Fruit fly (Drosophila melanogaster) whole organism, prepupa: ENCODE measurements around the gene Cyp316a1.

Experiments
- CG10631 ChIP-seq: fragments of 200-800 bp; sonication (Bioruptor generic); optimal IDR thresholded peaks from 2 replicates; lab custom pipeline; 2016; ENCODE audit warnings: missing biosample characterization, missing genetic modification characterization
- CG10669 ChIP-seq: fragments of 200-800 bp; sonication (Bioruptor generic); optimal IDR thresholded peaks from 3 replicates; lab custom pipeline; 2018; ENCODE audit warnings: missing biosample characterization, mild to moderate bottlenecking, missing genetic modification characterization, moderate library complexity
- CG11762 ChIP-seq: fragments of 200-800 bp; sonication (Bioruptor generic); optimal IDR thresholded peaks from 3 replicates; lab custom pipeline; 2016; ENCODE audit warnings: missing biosample characterization, missing genetic modification characterization; ENCODE audit not compliant: insufficient read depth
- CG11902 ChIP-seq: fragments of 200-800 bp; sonication (Bioruptor generic); optimal IDR thresholded peaks from 3 replicates; lab custom pipeline; 2016; ENCODE audit warnings: missing biosample characterization, missing genetic modification characterization
- CG15336 ChIP-seq: fragments of 200-800 bp; sonication (Bioruptor generic); IDR thresholded peaks from 2 replicates; pipeline ENCODE4 v1.3.6; 2022; ENCODE audit warnings: missing biosample characterization, missing genetic modification characterization
- CG16779 ChIP-seq: fragments of 200-800 bp; sonication (Bioruptor generic); optimal IDR thresholded peaks from 3 replicates; lab custom pipeline; 2017; ENCODE audit warnings: missing biosample characterization, mild to moderate bottlenecking, missing genetic modification characterization
- CG3032 ChIP-seq: fragments of 200-800 bp; optimal IDR thresholded peaks from 2 replicates; lab custom pipeline; 2019; ENCODE audit warnings: missing biosample characterization, mild to moderate bottlenecking, missing genetic modification characterization, moderate library complexity
- CG31627 ChIP-seq: fragments of 200-800 bp; sonication (Bioruptor generic); optimal IDR thresholded peaks from 3 replicates; lab custom pipeline; 2016; ENCODE audit warnings: missing biosample characterization, missing genetic modification characterization
- CG4318 ChIP-seq: fragments of 200-800 bp; sonication (Bioruptor generic); optimal IDR thresholded peaks from 3 replicates; lab custom pipeline; 2017; ENCODE audit warnings: missing biosample characterization, mild to moderate bottlenecking, missing genetic modification characterization
- CG6276 ChIP-seq: fragments of 200-800 bp; sonication (Bioruptor generic); optimal IDR thresholded peaks from 2 replicates; lab custom pipeline; 2017; ENCODE audit warnings: missing biosample characterization, mild to moderate bottlenecking, missing genetic modification characterization
- CG6808 ChIP-seq: fragments of 200-800 bp; sonication (Bioruptor generic); optimal IDR thresholded peaks from 3 replicates; lab custom pipeline; 2017; ENCODE audit warnings: missing biosample characterization, missing genetic modification characterization, mild to moderate bottlenecking, moderate library complexity, missing genetic modification reagents
- CG6854 ChIP-seq: fragments of 200-800 bp; sonication (Bioruptor generic); optimal IDR thresholded peaks from 2 replicates; lab custom pipeline; 2017; ENCODE audit warnings: missing biosample characterization, mild to moderate bottlenecking, missing genetic modification characterization
- CG7368 ChIP-seq: fragments of 200-800 bp; sonication (Bioruptor generic); optimal IDR thresholded peaks from 3 replicates; lab custom pipeline; 2016; ENCODE audit warnings: missing biosample characterization, missing genetic modification characterization
- CG8119 ChIP-seq: fragments of 200-800 bp; sonication (Bioruptor generic); IDR thresholded peaks from 3 replicates; pipeline ENCODE4 v1.3.6; 2022; ENCODE audit warnings: missing biosample characterization, missing genetic modification characterization
- CG9139 ChIP-seq: fragments of 200-800 bp; sonication (Bioruptor generic); optimal IDR thresholded peaks from 3 replicates; lab custom pipeline; 2017; ENCODE audit warnings: missing biosample characterization, mild to moderate bottlenecking, missing genetic modification characterization
- Eip75B ChIP-seq: fragments of 200-800 bp; sonication (Bioruptor generic); optimal IDR thresholded peaks from 3 replicates; lab custom pipeline; 2016; ENCODE audit warnings: missing biosample characterization, missing genetic modification characterization
- Eip78C ChIP-seq: fragments of 200-800 bp; sonication (Bioruptor generic); peaks from one replicate; lab custom pipeline; 2016; ENCODE audit warnings: missing biosample characterization, missing genetic modification characterization
- Ets21C ChIP-seq: fragments of 200-800 bp; sonication (Bioruptor generic); optimal IDR thresholded peaks from 3 replicates; lab custom pipeline; 2016; ENCODE audit warnings: missing biosample characterization, missing genetic modification characterization
- Ets96B ChIP-seq: fragments of 200-800 bp; optimal IDR thresholded peaks from 2 replicates; lab custom pipeline; 2019; ENCODE audit warnings: missing biosample characterization, mild to moderate bottlenecking, missing genetic modification characterization, moderate library complexity
- Hr38 ChIP-seq: sonication (Bioruptor generic); optimal IDR thresholded peaks from 2 replicates; lab custom pipeline; 2016; ENCODE audit warnings: missing biosample characterization, missing genetic modification characterization
- Lpt ChIP-seq: fragments of 200-800 bp; sonication (Bioruptor generic); optimal IDR thresholded peaks from 3 replicates; lab custom pipeline; 2016; ENCODE audit warnings: missing biosample characterization, missing genetic modification characterization
- Met ChIP-seq: fragments of 200-800 bp; sonication (Bioruptor generic); optimal IDR thresholded peaks from 3 replicates; lab custom pipeline; 2016; ENCODE audit warnings: missing biosample characterization, missing genetic modification characterization
- OdsH ChIP-seq: fragments of 200-800 bp; sonication (Bioruptor generic); optimal IDR thresholded peaks from 3 replicates; lab custom pipeline; 2016; ENCODE audit warnings: missing biosample characterization, missing genetic modification characterization
- Smox ChIP-seq: fragments of 200-800 bp; sonication (Bioruptor generic); optimal IDR thresholded peaks from 3 replicates; lab custom pipeline; 2016; ENCODE audit warnings: missing biosample characterization, missing genetic modification characterization
- Sox14 ChIP-seq: fragments of 200-800 bp; sonication (Bioruptor generic); optimal IDR thresholded peaks from 3 replicates; lab custom pipeline; 2016; ENCODE audit warnings: missing biosample characterization, missing genetic modification characterization
- Sox15 ChIP-seq: fragments of 200-800 bp; sonication (Bioruptor generic); optimal IDR thresholded peaks from 3 replicates; lab custom pipeline; 2016; ENCODE audit warnings: missing biosample characterization, missing genetic modification characterization
- achi ChIP-seq: fragments of 200-800 bp; sonication (Bioruptor generic); optimal IDR thresholded peaks from 3 replicates; lab custom pipeline; 2016; ENCODE audit warnings: missing biosample characterization, missing genetic modification characterization
- cyc ChIP-seq: fragments of 200-800 bp; sonication (Bioruptor generic); optimal IDR thresholded peaks from 3 replicates; lab custom pipeline; 2016; ENCODE audit warnings: missing biosample characterization, missing genetic modification characterization
- dac ChIP-seq: fragments of 200-800 bp; sonication (Bioruptor generic); optimal IDR thresholded peaks from 2 replicates; lab custom pipeline; 2017; ENCODE audit warnings: missing biosample characterization, mild to moderate bottlenecking, missing genetic modification characterization
- dsx ChIP-seq: fragments of 200-800 bp; optimal IDR thresholded peaks from 3 replicates; lab custom pipeline; 2019; ENCODE audit warnings: missing biosample characterization, mild to moderate bottlenecking, missing genetic modification characterization, moderate library complexity; ENCODE audit not compliant: poor library complexity, severe bottlenecking
- esn ChIP-seq: fragments of 200-800 bp; sonication (Bioruptor generic); optimal IDR thresholded peaks from 2 replicates; lab custom pipeline; 2016; ENCODE audit warnings: missing biosample characterization, mild to moderate bottlenecking, missing genetic modification characterization, moderate library complexity
- fd59A ChIP-seq: fragments of 200-800 bp; sonication (Bioruptor generic); optimal IDR thresholded peaks from 2 replicates; lab custom pipeline; 2017; ENCODE audit warnings: missing biosample characterization, mild to moderate bottlenecking, missing genetic modification characterization, missing genetic modification reagents
- fd85E ChIP-seq: fragments of 200-800 bp; sonication (Bioruptor generic); optimal IDR thresholded peaks from 3 replicates; lab custom pipeline; 2016; ENCODE audit warnings: missing biosample characterization, missing genetic modification characterization
- fkh ChIP-seq: fragments of 200-800 bp; sonication (Bioruptor generic); optimal IDR thresholded peaks from 3 replicates; lab custom pipeline; 2017; ENCODE audit warnings: missing biosample characterization, mild to moderate bottlenecking, missing genetic modification characterization, moderate library complexity
- lz ChIP-seq: fragments of 200-800 bp; sonication (Bioruptor generic); optimal IDR thresholded peaks from 3 replicates; lab custom pipeline; 2016; ENCODE audit warnings: missing biosample characterization, missing genetic modification characterization
- spab ChIP-seq: fragments of 200-800 bp; sonication (Bioruptor generic); optimal IDR thresholded peaks from 2 replicates; lab custom pipeline; 2017; ENCODE audit warnings: missing biosample characterization, mild to moderate bottlenecking, missing genetic modification characterization, missing genetic modification reagents
- ss ChIP-seq, 2 experiments: fragments of 200-800 bp; sonication (Bioruptor generic); optimal IDR thresholded peaks; 2 replicates in 1 of 2; 3 replicates in 1 of 2; lab custom pipeline; 2017 to 2018; ENCODE audit warnings: mild to moderate bottlenecking in 2 of 2, missing biosample characterization in 2 of 2, missing genetic modification characterization in 2 of 2, moderate library complexity in 1 of 2
- svp ChIP-seq: fragments of 200-800 bp; sonication (Bioruptor generic); peaks from one replicate; lab custom pipeline; 2016; ENCODE audit warnings: missing biosample characterization, missing genetic modification characterization
- topi ChIP-seq: fragments of 200-800 bp; sonication (Bioruptor generic); optimal IDR thresholded peaks from 3 replicates; lab custom pipeline; 2016; ENCODE audit warnings: missing biosample characterization, missing genetic modification characterization
- vri ChIP-seq: fragments of 200-800 bp; sonication (Bioruptor generic); optimal IDR thresholded peaks from 3 replicates; lab custom pipeline; 2016; ENCODE audit warnings: missing biosample characterization, mild to moderate bottlenecking, missing genetic modification characterization

Gene Cyp316a1

DNA sequence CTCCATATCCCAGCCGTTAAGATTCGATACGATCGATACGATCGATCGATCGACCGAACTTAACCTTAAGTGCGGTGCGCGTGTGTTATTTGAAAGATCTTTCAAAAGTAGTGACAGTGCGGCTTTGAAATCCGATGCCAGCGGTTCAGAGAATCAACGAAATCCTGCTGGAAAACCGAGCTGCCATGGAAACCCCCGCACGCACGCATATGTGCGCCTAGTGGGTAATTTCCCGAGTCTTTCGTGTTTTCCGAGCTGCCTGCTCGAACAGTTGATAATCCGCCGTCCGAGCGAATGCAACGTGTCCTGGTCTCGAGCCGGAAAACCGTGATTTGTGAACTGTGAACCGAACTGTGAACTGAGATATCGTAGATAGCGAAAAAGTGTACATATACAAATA is 27.6 kb downstream of the Cyp316a1 start (continued):
- TF ChIP-seq fd59A (GFP tag; lab: Kevin White, UChicago): no peak

DNA sequence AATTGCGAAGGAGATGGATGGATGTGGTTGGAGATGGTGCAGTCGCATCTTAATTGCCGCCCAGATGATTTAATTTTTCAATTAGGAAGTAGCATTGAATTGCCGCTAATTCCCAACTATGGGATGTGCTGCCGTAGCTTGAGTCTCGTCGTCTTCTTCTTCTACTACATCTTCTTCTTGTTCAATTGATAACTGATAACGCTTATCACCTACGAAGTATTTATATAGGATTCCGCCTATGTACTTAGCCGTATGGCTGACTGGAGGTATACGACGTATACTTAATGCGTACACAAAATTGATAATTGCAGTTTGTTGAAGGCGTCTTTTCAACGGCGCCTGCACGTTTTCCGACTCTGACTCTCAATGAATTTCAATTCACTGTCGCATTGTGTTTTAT is 29.0 kb downstream of the Cyp316a1 start:
- TF ChIP-seq spab (no peak), Eip75B (GFP tag; lab: Kevin White, UChicago) (no peak), vri (no peak), svp (GFP tag; lab: Kevin White, UChicago) (peak; percentile 69), Ets96B (tag; lab: Kevin White, UChicago) (no peak), esn (no peak), CG7368 (GFP tag; lab: Kevin White, UChicago) (no peak)

dm6 chr3L:7521847-7522246 is 30.2 kb downstream of the Cyp316a1 start:
- TF ChIP-seq CG8119 (GFP tag; lab: Robert Waterston, UW) (0 out of 3 replicates have a peak, but pooled peaks have one; percentile 26), svp (GFP tag; lab: Kevin White, UChicago) (peak; percentile 47), Ets96B (tag; lab: Kevin White, UChicago) (peak; percentile 3), CG10669 (GFP tag; lab: Kevin White, UChicago) (no peak)

DNA sequence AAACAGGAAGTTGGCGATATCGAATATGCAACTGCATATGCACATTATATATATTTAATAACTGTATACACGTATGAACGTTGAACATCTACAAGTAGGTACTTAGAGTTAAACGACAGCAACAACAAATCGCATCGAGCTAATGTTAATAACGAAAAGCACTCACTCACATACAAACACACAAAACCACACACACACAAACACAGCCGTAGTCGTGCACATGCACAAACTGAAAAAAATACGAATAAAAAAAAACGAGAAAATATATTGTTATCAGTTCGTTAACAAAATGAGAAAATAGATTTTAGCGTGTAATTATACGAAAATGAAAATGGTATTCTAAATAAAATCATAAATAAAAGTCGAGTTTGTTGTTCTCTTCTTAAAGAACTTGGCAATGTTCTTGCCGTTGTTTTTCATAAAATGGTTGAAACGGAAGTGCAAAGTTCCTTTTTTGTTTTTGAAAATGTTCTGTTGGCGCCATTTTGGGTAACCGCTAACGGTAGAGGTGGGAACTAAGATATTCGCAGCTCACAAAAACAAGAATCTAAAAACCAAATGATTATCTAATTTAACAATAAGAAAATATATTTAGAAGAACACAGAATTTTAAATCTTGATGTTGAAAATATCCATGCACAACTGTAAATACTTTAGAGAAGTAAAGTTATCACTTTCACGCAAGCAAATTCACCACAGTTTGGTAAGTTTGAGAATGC is 36.2 kb downstream of the Cyp316a1 start:
- TF ChIP-seq vri (peak; percentile 1), Eip78C (peak; percentile 13), CG11902 (GFP tag; lab: Kevin White, UChicago) (no peak)

DNA sequence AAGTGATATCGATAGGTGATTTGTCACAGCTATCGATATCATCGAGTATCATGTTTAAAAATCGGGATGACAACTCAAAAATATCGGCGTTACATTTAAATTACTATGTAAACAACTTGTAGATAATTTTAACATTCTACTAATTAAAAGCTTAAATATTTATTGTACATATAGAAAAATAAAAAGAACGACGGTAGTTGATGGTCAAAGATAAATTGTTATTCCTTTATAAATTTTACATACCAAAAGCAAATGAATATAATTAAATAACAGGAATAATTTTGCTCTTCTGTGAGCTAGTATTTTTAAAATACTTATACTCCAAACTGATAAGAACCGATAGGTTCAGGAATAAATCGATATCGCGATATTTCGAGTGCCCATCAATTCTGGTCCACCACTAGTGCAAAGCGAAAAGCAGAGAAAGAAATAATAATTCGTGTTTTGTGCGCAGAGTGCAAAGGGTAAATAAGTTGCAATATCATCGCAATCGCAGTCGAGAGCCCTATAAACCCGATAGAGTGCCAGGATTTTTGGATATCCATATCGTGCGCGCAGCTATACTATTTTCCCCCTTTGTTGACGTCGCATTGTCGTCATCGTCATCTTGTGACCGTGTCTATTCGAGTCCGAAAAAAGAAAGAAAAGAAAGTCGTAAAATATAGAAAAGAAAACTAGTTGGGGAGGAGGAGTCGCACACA is 36.9 kb downstream of the Cyp316a1 start, which contains the start of gene lqf:
TSS of gene lqf (plus strand) at position 401 of the 701 bp plus-strand sequence.
- TF ChIP-seq Eip78C (peak; percentile 62), Sox14 (GFP tag; lab: Kevin White, UChicago) (no peak), cyc (GFP tag; lab: Kevin White, UChicago) (no peak), CG8119 (GFP tag; lab: Robert Waterston, UW) (peak; percentile 41; the same call in 2 of the 3 replicates), CG15336 (GFP tag; lab: Robert Waterston, UW) (0 out of 2 replicates have a peak, but pooled peaks have one; percentile 27), dsx (peak; percentile 30), fd85E (peak; percentile 36), CG11762 (GFP tag; lab: Kevin White, UChicago) (no peak), Lpt (GFP tag; lab: Kevin White, UChicago) (no peak), topi (GFP tag; lab: Kevin White, UChicago) (no peak), ss (GFP tag; optimal IDR thresholded peaks at IDR 0.05; lab: Kevin White, UChicago) (peak in 1 of 2 experiments; percentile 29), CG31627 (GFP tag; lab: Kevin White, UChicago) (no peak), CG6276 (GFP tag; lab: Kevin White, UChicago) (peak; percentile 35), CG11902 (GFP tag; lab: Kevin White, UChicago) (no peak), vri (no peak), dac (GFP tag; lab: Kevin White, UChicago) (no peak), Smox (GFP tag; lab: Kevin White, UChicago) (peak; percentile 32), CG16779 (tag; lab: Kevin White, UChicago) (no peak), lz (GFP tag; lab: Kevin White, UChicago) (no peak), Eip75B (GFP tag; lab: Kevin White, UChicago) (no peak), OdsH (GFP tag; lab: Kevin White, UChicago) (no peak), Sox15 (GFP tag; lab: Kevin White, UChicago) (no peak), CG3032 (tag; lab: Kevin White, UChicago) (peak; percentile 26), fkh (GFP tag; lab: Kevin White, UChicago) (peak; percentile 80), svp (GFP tag; lab: Kevin White, UChicago) (peak; percentile 81), CG9139 (GFP tag; lab: Kevin White, UChicago) (peak; percentile 24), Met (GFP tag; lab: Kevin White, UChicago) (no peak), Ets21C (GFP tag; lab: Kevin White, UChicago) (no peak), CG6854 (peak; percentile 28), achi (no peak), CG10631 (GFP tag; lab: Kevin White, UChicago) (peak; percentile 49), CG6808 (GFP tag; lab: Kevin White, UChicago) (no peak), Hr38 (GFP tag; lab: Kevin White, UChicago) (no peak), CG4318 (GFP tag; lab: Kevin White, UChicago) (no peak)
